Worm (Caenorhabditis elegans) whole organism, L1 larva: ENCODE data around the gene srbc-38.

Experiments used
- C04F5.9 ChIP-seq: sonication (generic microtip); optimal IDR thresholded peaks from 2 replicates; lab custom pipeline; 2016; ENCODE audit warnings: missing genetic modification characterization, missing compliant biosample characterization
- Y116A8C.19 ChIP-seq: sonication (generic microtip); optimal IDR thresholded peaks from 2 replicates; lab custom pipeline; 2016; ENCODE audit warnings: missing compliant biosample characterization, missing genetic modification characterization, borderline replicate concordance
- aha-1 ChIP-seq: fragments of 150-350 bp; optimal IDR thresholded peaks from 2 replicates; lab custom pipeline; 2014; ENCODE audit warnings: missing biosample characterization, missing genetic modification characterization
- blmp-1 ChIP-seq: fragments of 150-350 bp; optimal IDR thresholded peaks from 2 replicates; lab custom pipeline; 2014; ENCODE audit warnings: missing biosample characterization, missing genetic modification characterization
- ceh-82 ChIP-seq, 3 experiments: fragments of 150-350 bp in 1 of 3; sonication (generic microtip) in 2 of 3; optimal IDR thresholded peaks; 2 replicates each; lab custom pipeline; 2014 to 2017; ENCODE audit warnings: missing biosample characterization in 3 of 3, missing genetic modification characterization in 3 of 3
- ceh-88 ChIP-seq: fragments of 200-800 bp; sonication (Bioruptor generic); IDR thresholded peaks from 2 replicates; pipeline ENCODE4 v1.3.6; 2022; ENCODE audit warnings: missing genetic modification characterization, missing compliant biosample characterization
- ceh-90 ChIP-seq: sonication (generic microtip); optimal IDR thresholded peaks from 2 replicates; lab custom pipeline; 2016; ENCODE audit warnings: missing genetic modification characterization, missing compliant biosample characterization
- efl-1 ChIP-seq, 4 experiments: fragments of 150-350 bp; optimal IDR thresholded peaks in 3 of 4; peaks in 1 of 4; 1 replicate in 1 of 4; 2 replicates in 3 of 4; lab custom pipeline; 2014; ENCODE audit warnings: missing biosample characterization in 2 of 4, missing genetic modification characterization in 2 of 4, missing genetic modification reagents in 2 of 4
- egl-13 ChIP-seq: sonication (generic microtip); optimal IDR thresholded peaks from 2 replicates; lab custom pipeline; 2016; ENCODE audit warnings: missing genotype, missing genetic modification reagents, missing genetic modification characterization, missing compliant biosample characterization
- elt-2 ChIP-seq: sonication (generic microtip); optimal IDR thresholded peaks from 2 replicates; lab custom pipeline; 2016; ENCODE audit warnings: missing genetic modification characterization, mild to moderate bottlenecking, inconsistent platforms, missing compliant biosample characterization, missing genetic modification reagents
- elt-3 ChIP-seq, 6 experiments: fragments of 150-350 bp in 1 of 6; sonication (generic microtip); optimal IDR thresholded peaks; 2 replicates each; lab custom pipeline; 2017 to 2018; ENCODE audit warnings: missing biosample characterization in 6 of 6, missing genetic modification characterization in 6 of 6, inconsistent platforms in 1 of 6
- fkh-8 ChIP-seq: sonication (generic microtip); optimal IDR thresholded peaks from 2 replicates; lab custom pipeline; 2016; ENCODE audit warnings: mild to moderate bottlenecking, missing genetic modification characterization, missing compliant biosample characterization
- lin-14 ChIP-seq: fragments of 200-800 bp; sonication (Bioruptor generic); optimal IDR thresholded peaks from 2 replicates; lab custom pipeline; 2018; ENCODE audit warnings: mild to moderate bottlenecking, missing genetic modification characterization, moderate library complexity, missing compliant biosample characterization
- lin-15B ChIP-seq: fragments of 150-350 bp; sonication (generic microtip); optimal IDR thresholded peaks from 3 replicates; lab custom pipeline; 2014; ENCODE audit warnings: missing biosample characterization, missing genetic modification characterization
- lin-35 ChIP-seq, 2 experiments: fragments of 150-350 bp; optimal IDR thresholded peaks; 2 replicates each; lab custom pipeline; 2014; ENCODE audit warnings: missing biosample characterization in 2 of 2, missing genetic modification characterization in 2 of 2, missing genetic modification reagents in 2 of 2
- lin-39 ChIP-seq: fragments of 150-350 bp; optimal IDR thresholded peaks from 2 replicates; lab custom pipeline; 2014; ENCODE audit warnings: missing biosample characterization, missing genetic modification reagents, missing genetic modification characterization
- mab-9 ChIP-seq: fragments of 200-800 bp; sonication (Bioruptor generic); IDR thresholded peaks from 2 replicates; pipeline ENCODE4 v1.3.6; 2022; ENCODE audit warnings: missing genetic modification reagents, missing genetic modification characterization, missing compliant biosample characterization
- nhr-11 ChIP-seq: fragments of 150-350 bp; optimal IDR thresholded peaks from 2 replicates; lab custom pipeline; 2014; ENCODE audit warnings: missing biosample characterization, missing genetic modification characterization
- nhr-85 ChIP-seq: sonication (generic microtip); peaks from one replicate; lab custom pipeline; 2016; ENCODE audit warnings: missing genetic modification characterization, inconsistent platforms, missing compliant biosample characterization
- pag-3 ChIP-seq: sonication (generic microtip); optimal IDR thresholded peaks from 2 replicates; lab custom pipeline; 2017; ENCODE audit warnings: missing genetic modification characterization, mild to moderate bottlenecking, missing compliant biosample characterization, antibody characterized with exemption, borderline replicate concordance; ENCODE audit not compliant: insufficient read depth
- pqm-1 ChIP-seq: sonication (generic microtip); optimal IDR thresholded peaks from 3 replicates; lab custom pipeline; 2017; ENCODE audit warnings: missing biosample characterization, missing genetic modification characterization
- snpc-4 ChIP-seq: fragments of 150-350 bp; optimal IDR thresholded peaks from 2 replicates; lab custom pipeline; 2014; ENCODE audit warnings: missing biosample characterization, missing genetic modification characterization
- sox-4 ChIP-seq: sonication (generic microtip); optimal IDR thresholded peaks from 2 replicates; lab custom pipeline; 2016; ENCODE audit warnings: missing genetic modification characterization, missing compliant biosample characterization
- unc-30 ChIP-seq: sonication (generic microtip); optimal IDR thresholded peaks from 2 replicates; lab custom pipeline; 2017; ENCODE audit warnings: missing biosample characterization, missing genetic modification characterization
- xbp-1 ChIP-seq: sonication (generic microtip); optimal IDR thresholded peaks from 2 replicates; lab custom pipeline; 2016; ENCODE audit warnings: missing genetic modification characterization, missing compliant biosample characterization

Gene srbc-38

ce11 chrV:676090-676489 lies 30.9 kb upstream of the srbc-38 start:
- TF ChIP-seq snpc-4 (tag; lab: Kevin White, UChicago) (peak; percentile 27), lin-14 (GFP tag; lab: Kevin White, UChicago) (no peak)

ce11 chrV:676550-677084 lies 30.4 kb upstream of the srbc-38 start, which contains the start of the genes fbxa-72 and srx-21:
fbxa-72 (minus strand) TSS chrV:676753.
srx-21 (plus strand) TSS chrV:677034.
- TF ChIP-seq C04F5.9 (no peak), sox-4 (no peak), pag-3 (tag; lab: Kevin White, UChicago) (no peak), blmp-1 (tag; lab: Kevin White, UChicago) (peak; percentile 50), mab-9 (GFP tag; lab: Robert Waterston, UW) (no peak), elt-3 (tag; optimal IDR thresholded peaks at IDR 0.05; lab: Kevin White, UChicago) (no peak), lin-39 (tag; lab: Kevin White, UChicago) (no peak), egl-13 (tag; lab: Kevin White, UChicago) (no peak), ceh-88 (GFP tag; lab: Robert Waterston, UW) (no peak), nhr-85 (tag; lab: Kevin White, UChicago) (peak; percentile 23), aha-1 (tag; lab: Kevin White, UChicago) (no peak), pqm-1 (no peak), Y116A8C.19 (tag; lab: Kevin White, UChicago) (no peak)

ce11 chrV:679663-680062 lies 27.4 kb upstream of the srbc-38 start, which contains the start of gene srx-22:
srx-22 (plus strand) TSS chrV:679963.
- no peak for TF ChIP-seq efl-1 (optimal IDR thresholded peaks at IDR 0.05; lab: Kevin White, UChicago)
- TF ChIP-seq efl-1 (GFP tag; optimal IDR thresholded peaks at IDR 0.05 in 1 of 2; lab: Kevin White, UChicago): peak in 1 of 2 experiments; percentile 65
- no peak for TF ChIP-seq snpc-4 (tag; lab: Kevin White, UChicago)

- TF ChIP-seq fkh-8 (tag; lab: Kevin White, UChicago) (peak; percentile 49), lin-15B (tag; lab: Kevin White, UChicago) (no peak), sox-4 (peak; percentile 56)
Observed at ce11 chrV:682031-682430, 25.0 kb upstream of the srbc-38 start, which contains the start of gene srx-23. srx-23 (plus strand) TSS chrV:682331.

ce11 chrV:683858-684257 lies 23.2 kb upstream of the srbc-38 start, which contains the start of gene F31F4.1:
F31F4.1 (plus strand) TSS chrV:684060.
- TF ChIP-seq elt-2 (tag; lab: Kevin White, UChicago) (peak; percentile 33), efl-1 (optimal IDR thresholded peaks at IDR 0.05; lab: Kevin White, UChicago) (no peak), efl-1 (GFP tag; optimal IDR thresholded peaks at IDR 0.05 in 1 of 2; lab: Kevin White, UChicago) (peak in 1 of 2 experiments; percentile 15), C04F5.9 (no peak)
- TF ChIP-seq, all 84 proteins: peak for 2

ce11 chrV:687384-687783 lies 19.6 kb upstream of the srbc-38 start, which contains the start of gene H25P19.1:
H25P19.1 (plus strand) TSS chrV:687684.
- TF ChIP-seq blmp-1 (tag; lab: Kevin White, UChicago) (peak; percentile 66), lin-35 (GFP tag; optimal IDR thresholded peaks at IDR 0.05; lab: Kevin White, UChicago) (no peak)
- TF ChIP-seq, all 84 proteins: peak for 1

- TF ChIP-seq ceh-90 (tag; lab: Kevin White, UChicago) (no peak), unc-30 (tag; lab: Kevin White, UChicago) (no peak), xbp-1 (no peak), egl-13 (tag; lab: Kevin White, UChicago) (no peak), ceh-82 (tag; optimal IDR thresholded peaks at IDR 0.05; lab: Kevin White, UChicago) (no peak), lin-14 (GFP tag; lab: Kevin White, UChicago) (no peak), nhr-11 (no peak)
Observed at ce11 chrV:689538-689937, 17.5 kb upstream of the srbc-38 start.
